Worm (Caenorhabditis elegans): ENCODE results near the gene Y38F1A.2.

Y38F1A.2 gene

ce11 chrII:12992980-12993379, 38.2 kb downstream of the Y38F1A.2 start:
- TF ChIP-seq nhr-2 (tag; optimal IDR thresholded peaks at IDR 0.05) (peak; percentile 72), zip-8 (tag; optimal IDR thresholded peaks at IDR 0.05) (peak; percentile 93), lin-13 (tag; optimal IDR thresholded peaks at IDR 0.05) (no peak), mep-1 (tag; optimal IDR thresholded peaks at IDR 0.05) (no peak), cnd-1 (tag; optimal IDR thresholded peaks at IDR 0.05) (peak; percentile 36)

- TF ChIP-seq lin-13 (tag; optimal IDR thresholded peaks at IDR 0.05) (no peak), ceh-43 (GFP tag; optimal IDR thresholded peaks at IDR 0.05) (no peak), nhr-12 (tag; optimal IDR thresholded peaks at IDR 0.05) (no peak)
Observed at ce11 chrII:12994009-12994788, 39.4 kb downstream of the Y38F1A.2 start.

ce11 chrII:12995322-12995721, 40.6 kb downstream of the Y38F1A.2 start:
- TF ChIP-seq nhr-76 (tag; optimal IDR thresholded peaks at IDR 0.05) = no peak
- no peak for TF ChIP-seq unc-62 (GFP tag; optimal IDR thresholded peaks at IDR 0.05)
- TF ChIP-seq hlh-1 (tag; optimal IDR thresholded peaks at IDR 0.05) = no peak
- TF ChIP-seq ztf-11 (tag; optimal IDR thresholded peaks at IDR 0.05) = no peak
- TF ChIP-seq lin-13 (tag; optimal IDR thresholded peaks at IDR 0.05) = no peak
- no peak for TF ChIP-seq ceh-39 (tag; optimal IDR thresholded peaks at IDR 0.05)
- no peak for TF ChIP-seq mab-5 (tag; optimal IDR thresholded peaks at IDR 0.05)
- TF ChIP-seq flh-1 (GFP tag; optimal IDR thresholded peaks at IDR 0.05) = no peak
- TF ChIP-seq sptf-1 (tag; optimal IDR thresholded peaks at IDR 0.05) = no peak
- no peak for TF ChIP-seq cnd-1 (tag; optimal IDR thresholded peaks at IDR 0.05)
- no peak for TF ChIP-seq M03D4.4 (tag; optimal IDR thresholded peaks at IDR 0.05)
- TF ChIP-seq mep-1 (tag; optimal IDR thresholded peaks at IDR 0.05) = no peak
- no peak for TF ChIP-seq nhr-28 (tag; optimal IDR thresholded peaks at IDR 0.05)
- TF ChIP-seq elt-3 (tag; optimal IDR thresholded peaks at IDR 0.05) = no peak
- no peak for TF ChIP-seq lsy-2 (tag; optimal IDR thresholded peaks at IDR 0.05)
- TF ChIP-seq pha-4 (tag; optimal IDR thresholded peaks at IDR 0.05) = no peak
- no peak for TF ChIP-seq zip-8 (tag; optimal IDR thresholded peaks at IDR 0.05)
- TF ChIP-seq snpc-4 (tag; optimal IDR thresholded peaks at IDR 0.05) = no peak

- TF ChIP-seq drap-1 (GFP tag; optimal IDR thresholded peaks at IDR 0.05) (no peak), tbx-8 (GFP tag; optimal IDR thresholded peaks at IDR 0.05) (no peak), lin-32 (GFP tag; optimal IDR thresholded peaks at IDR 0.05) (no peak), blmp-1 (tag; optimal IDR thresholded peaks at IDR 0.05) (no peak), nhr-237 (tag; optimal IDR thresholded peaks at IDR 0.05) (no peak), mep-1 (tag; optimal IDR thresholded peaks at IDR 0.05) (no peak), elt-3 (tag; optimal IDR thresholded peaks at IDR 0.05) (no peak), ceh-43 (GFP tag; optimal IDR thresholded peaks at IDR 0.05) (no peak), nhr-12 (tag; optimal IDR thresholded peaks at IDR 0.05) (no peak), pha-4 (tag; optimal IDR thresholded peaks at IDR 0.05) (no peak), snpc-4 (tag; optimal IDR thresholded peaks at IDR 0.05) (no peak), nhr-28 (tag; optimal IDR thresholded peaks at IDR 0.05) (no peak), nhr-2 (tag; optimal IDR thresholded peaks at IDR 0.05) (no peak), cnd-1 (tag; optimal IDR thresholded peaks at IDR 0.05) (no peak), elt-1 (tag; optimal IDR thresholded peaks at IDR 0.05; ENCODE audit: borderline replicate concordance, insufficient read depth) (no peak), sptf-1 (tag; optimal IDR thresholded peaks at IDR 0.05) (no peak)
Observed at ce11 chrII:12996249-12996648, 41.5 kb downstream of the Y38F1A.2 start, which contains the start of gene hphd-1. Gene hphd-1, minus strand, starts transcription at chrII:12996571.

- no peak for TF ChIP-seq mep-1 (tag; optimal IDR thresholded peaks at IDR 0.05)
- no peak for TF ChIP-seq lsy-2 (tag; optimal IDR thresholded peaks at IDR 0.05)
- no peak for TF ChIP-seq elt-3 (tag; optimal IDR thresholded peaks at IDR 0.05)
- no peak for TF ChIP-seq ceh-83 (GFP tag; optimal IDR thresholded peaks at IDR 0.05)
- no peak for TF ChIP-seq bed-3 (GFP tag; optimal IDR thresholded peaks at IDR 0.05)
Observed at ce11 chrII:12997413-12997812, 42.7 kb downstream of the Y38F1A.2 start, which contains the start of gene Y38F1A.7. Gene Y38F1A.7, minus strand, starts transcription at chrII:12997804.

ce11 chrII:13000753-13001152, 46.0 kb downstream of the Y38F1A.2 start, which contains the start of gene Y38F1A.8:
Gene Y38F1A.8, minus strand, starts transcription at chrII:13000853.
- TF ChIP-seq unc-39 (tag; optimal IDR thresholded peaks at IDR 0.05) = no peak
- TF ChIP-seq flh-1 (GFP tag; optimal IDR thresholded peaks at IDR 0.05) = no peak
- TF ChIP-seq cnd-1 (tag; optimal IDR thresholded peaks at IDR 0.05) = no peak
- no peak for TF ChIP-seq nhr-237 (tag; optimal IDR thresholded peaks at IDR 0.05)
- no peak for TF ChIP-seq sem-2 (GFP tag; optimal IDR thresholded peaks at IDR 0.05)
- TF ChIP-seq hlh-1 (tag; optimal IDR thresholded peaks at IDR 0.05) = no peak
- TF ChIP-seq nhr-12 (tag; optimal IDR thresholded peaks at IDR 0.05) = no peak
- TF ChIP-seq nhr-76 (tag; optimal IDR thresholded peaks at IDR 0.05) = no peak
- TF ChIP-seq elt-1 (tag; optimal IDR thresholded peaks at IDR 0.05; ENCODE audit: borderline replicate concordance, insufficient read depth) = no peak
- no peak for TF ChIP-seq blmp-1 (tag; optimal IDR thresholded peaks at IDR 0.05)
- TF ChIP-seq ceh-39 (tag; optimal IDR thresholded peaks at IDR 0.05) = no peak
- no peak for TF ChIP-seq drap-1 (GFP tag; optimal IDR thresholded peaks at IDR 0.05)
- no peak for TF ChIP-seq unc-120 (tag; optimal IDR thresholded peaks at IDR 0.05; ENCODE audit: poor library complexity, severe bottlenecking)
- TF ChIP-seq ceh-83 (GFP tag; optimal IDR thresholded peaks at IDR 0.05) = no peak
- no peak for TF ChIP-seq lsy-2 (tag; optimal IDR thresholded peaks at IDR 0.05)
- TF ChIP-seq lin-13 (tag; optimal IDR thresholded peaks at IDR 0.05) = no peak
- TF ChIP-seq nhr-2 (tag; optimal IDR thresholded peaks at IDR 0.05) = no peak
